Worm (Caenorhabditis elegans) whole organism, L3 larva: ENCODE measurements around the gene srj-4.

Source experiments
- ama-1 ChIP-seq: fragments of 150-350 bp; optimal IDR thresholded peaks from 2 replicates; lab custom pipeline; 2018
- ceh-82 ChIP-seq: fragments of 150-350 bp; optimal IDR thresholded peaks from 2 replicates; lab custom pipeline; 2014; ENCODE audit warnings: missing biosample characterization, missing genetic modification characterization
- fkh-2 ChIP-seq: fragments of 150-350 bp; optimal IDR thresholded peaks from 2 replicates; lab custom pipeline; 2014; ENCODE audit warnings: missing biosample characterization, missing genetic modification reagents, missing genetic modification characterization
- hmg-11 ChIP-seq: sonication (generic microtip); optimal IDR thresholded peaks from 2 replicates; lab custom pipeline; 2016; ENCODE audit warnings: missing genetic modification characterization, missing compliant biosample characterization
- nfya-1 ChIP-seq: sonication (generic microtip); optimal IDR thresholded peaks from 2 replicates; lab custom pipeline; 2017; ENCODE audit warnings: missing genetic modification characterization, mild to moderate bottlenecking, missing compliant biosample characterization, antibody characterized with exemption, moderate library complexity; ENCODE audit not compliant: insufficient read depth
- nhr-11 ChIP-seq: fragments of 150-350 bp; optimal IDR thresholded peaks from 2 replicates; lab custom pipeline; 2014; ENCODE audit warnings: missing biosample characterization, missing genetic modification characterization
- nhr-25 ChIP-seq: sonication (generic microtip); optimal IDR thresholded peaks from 2 replicates; lab custom pipeline; 2017; ENCODE audit warnings: missing biosample characterization, missing genetic modification characterization
- nhr-28 ChIP-seq: fragments of 150-350 bp; optimal IDR thresholded peaks from 2 replicates; lab custom pipeline; 2014; ENCODE audit warnings: missing biosample characterization, missing genetic modification characterization
- nhr-77 ChIP-seq: fragments of 150-350 bp; optimal IDR thresholded peaks from 2 replicates; lab custom pipeline; 2014; ENCODE audit warnings: missing biosample characterization, missing genetic modification characterization
- pha-4 ChIP-seq: fragments of 150-350 bp; optimal IDR thresholded peaks from 2 replicates; lab custom pipeline; 2014; ENCODE audit warnings: missing biosample characterization, missing genetic modification reagents, missing genetic modification characterization
- sea-2 ChIP-seq: fragments of 150-350 bp; sonication (generic microtip); optimal IDR thresholded peaks from 4 replicates; lab custom pipeline; 2014; ENCODE audit warnings: missing biosample characterization, missing genetic modification reagents, missing genetic modification characterization
- tbx-2 ChIP-seq: sonication (generic microtip); optimal IDR thresholded peaks from 2 replicates; lab custom pipeline; 2016; ENCODE audit warnings: mild to moderate bottlenecking, missing genetic modification characterization, missing compliant biosample characterization

ce11 chrV:12184308-12184999, 21.4 kb downstream of the srj-4 start, which contains the start of gene srd-4:
- TF ChIP-seq ama-1 (lab: Kevin White, UChicago) (no peak), nhr-77 (tag; lab: Kevin White, UChicago) (no peak), pha-4 (tag; lab: Kevin White, UChicago) (no peak), nfya-1 (tag; lab: Kevin White, UChicago) (no peak), hmg-11 (tag; lab: Kevin White, UChicago) (no peak), nhr-11 (tag; lab: Kevin White, UChicago) (no peak), fkh-2 (tag; lab: Kevin White, UChicago) (no peak), nhr-25 (tag; lab: Kevin White, UChicago) (no peak), sea-2 (GFP tag; lab: Kevin White, UChicago) (no peak), nhr-28 (no peak), ceh-82 (tag; lab: Kevin White, UChicago) (no peak), tbx-2 (tag; lab: Kevin White, UChicago) (no peak)
